Worm (Caenorhabditis elegans) whole organism, midembryonic: ENCODE data around the gene rab-3.

Experiments used
- cog-1 ChIP-seq: sonication (generic microtip); optimal IDR thresholded peaks from 2 replicates; lab custom pipeline; 2016; ENCODE audit warnings: missing genetic modification characterization, missing compliant biosample characterization
- flt-1 ChIP-seq: fragments of 200-800 bp; sonication (Bioruptor generic); IDR thresholded peaks from 2 replicates; pipeline ENCODE4 v1.3.6; 2022; ENCODE audit warnings: missing genetic modification characterization, missing compliant biosample characterization
- klf-2 ChIP-seq: fragments of 200-800 bp; sonication (Bioruptor generic); conservative IDR thresholded peaks from 2 replicates; pipeline ENCODE4 v1.3.6; 2022; ENCODE audit warnings: missing genetic modification reagents, missing genetic modification characterization, missing compliant biosample characterization
- med-1 ChIP-seq: sonication (generic microtip); optimal IDR thresholded peaks from 2 replicates; lab custom pipeline; 2017; ENCODE audit warnings: missing genetic modification characterization, mild to moderate bottlenecking, missing compliant biosample characterization, antibody characterized with exemption, missing genetic modification reagents; ENCODE audit not compliant: insufficient read depth
- ref-1 ChIP-seq: fragments of 200-800 bp; sonication (Bioruptor generic); conservative IDR thresholded peaks from 2 replicates; pipeline ENCODE4 v1.3.6; 2022; ENCODE audit warnings: missing genetic modification reagents, missing genetic modification characterization, missing compliant biosample characterization
- ztf-23 ChIP-seq: fragments of 200-800 bp; sonication (Bioruptor generic); IDR thresholded peaks from 2 replicates; pipeline ENCODE4 v1.3.6; 2022; ENCODE audit warnings: missing genetic modification reagents, missing genetic modification characterization, missing compliant biosample characterization
- ztf-29 ChIP-seq: fragments of 200-800 bp; sonication (Bioruptor generic); IDR thresholded peaks from 2 replicates; pipeline ENCODE4 v1.3.6; 2022; ENCODE audit warnings: missing genetic modification reagents, missing genetic modification characterization, missing compliant biosample characterization

DNA sequence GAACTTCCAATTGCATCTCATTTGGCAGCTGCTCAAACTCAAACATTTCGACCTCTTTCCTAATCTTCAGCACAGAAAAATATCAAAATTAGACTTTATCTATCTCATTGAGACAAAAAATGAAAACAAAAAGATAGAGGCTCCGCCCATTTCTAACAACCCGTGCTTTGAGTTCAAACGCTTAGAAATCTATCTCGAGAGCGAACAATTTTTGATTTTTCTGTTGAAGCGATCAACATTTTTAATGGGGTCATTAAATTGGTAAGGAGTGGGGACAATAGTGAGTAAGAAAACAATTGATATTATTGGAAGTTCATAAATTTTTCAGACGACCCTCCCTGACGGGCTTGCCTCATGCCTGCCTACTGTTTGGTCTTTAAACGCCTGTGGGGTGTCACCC lies 28.8 kb downstream of the rab-3 start, which contains the start of the genes C25H3.10 and C25H3.1:
- no peak for TF ChIP-seq cog-1 (tag; lab: Kevin White, UChicago)
- no peak for TF ChIP-seq flt-1 (GFP tag; lab: Robert Waterston, UW)
- TF ChIP-seq med-1 (GFP tag; lab: Kevin White, UChicago) = no peak
- no peak for TF ChIP-seq ztf-29
- no peak for TF ChIP-seq klf-2 (GFP tag; lab: Robert Waterston, UW)
- TF ChIP-seq ref-1 (GFP tag; lab: Robert Waterston, UW) = no peak
- no peak for TF ChIP-seq ztf-23 (GFP tag; lab: Robert Waterston, UW)
